Fruit fly (Drosophila melanogaster) whole organism, prepupa: Measurements from ENCODE around the gene emc.
A peak's percentile ranks its signal among the peaks of the same experiment; 100 is the strongest.

Experiments
- Blimp-1 ChIP-seq: fragments of 200-800 bp; sonication (Bioruptor generic); optimal IDR thresholded peaks from 3 replicates; lab custom pipeline; 2017; ENCODE audit warnings: missing biosample characterization, missing genetic modification characterization, mild to moderate bottlenecking, moderate library complexity, missing genetic modification reagents
- CG10631 ChIP-seq: fragments of 200-800 bp; sonication (Bioruptor generic); optimal IDR thresholded peaks from 2 replicates; lab custom pipeline; 2016; ENCODE audit warnings: missing biosample characterization, missing genetic modification characterization
- CG1621 ChIP-seq: fragments of 200-800 bp; sonication (Bioruptor generic); optimal IDR thresholded peaks from 3 replicates; lab custom pipeline; 2018; ENCODE audit warnings: missing biosample characterization, mild to moderate bottlenecking, missing genetic modification characterization
- CG4318 ChIP-seq: fragments of 200-800 bp; sonication (Bioruptor generic); optimal IDR thresholded peaks from 3 replicates; lab custom pipeline; 2017; ENCODE audit warnings: missing biosample characterization, mild to moderate bottlenecking, missing genetic modification characterization
- CG6854 ChIP-seq: fragments of 200-800 bp; sonication (Bioruptor generic); optimal IDR thresholded peaks from 2 replicates; lab custom pipeline; 2017; ENCODE audit warnings: missing biosample characterization, mild to moderate bottlenecking, missing genetic modification characterization
- dac ChIP-seq: fragments of 200-800 bp; sonication (Bioruptor generic); optimal IDR thresholded peaks from 2 replicates; lab custom pipeline; 2017; ENCODE audit warnings: missing biosample characterization, mild to moderate bottlenecking, missing genetic modification characterization
- fd59A ChIP-seq: fragments of 200-800 bp; sonication (Bioruptor generic); optimal IDR thresholded peaks from 2 replicates; lab custom pipeline; 2017; ENCODE audit warnings: missing biosample characterization, mild to moderate bottlenecking, missing genetic modification characterization, missing genetic modification reagents
- salr ChIP-seq, 2 experiments: fragments of 200-800 bp; sonication (Bioruptor generic); optimal IDR thresholded peaks; 3 replicates each; lab custom pipeline; 2016 to 2018; ENCODE audit warnings: missing biosample characterization in 2 of 2, missing genetic modification characterization in 2 of 2, mild to moderate bottlenecking in 1 of 2

dm6 chr3L:785726-786351 lies 36.6 kb downstream of the emc start:
- TF ChIP-seq Blimp-1: peak; percentile 38
- no peak for TF ChIP-seq CG6854 (GFP tag; lab: Kevin White, UChicago)
- TF ChIP-seq CG1621 (tag; lab: Kevin White, UChicago): peak; percentile 36
- TF ChIP-seq salr (GFP tag; optimal IDR thresholded peaks at IDR 0.05; lab: Kevin White, UChicago): no peak
- TF ChIP-seq CG4318 (GFP tag; lab: Kevin White, UChicago): peak; percentile 41
- no peak for TF ChIP-seq fd59A (GFP tag; lab: Kevin White, UChicago)
- no peak for TF ChIP-seq dac (GFP tag; lab: Kevin White, UChicago)
- peak; percentile 46 for TF ChIP-seq CG10631
